Worm (Caenorhabditis elegans): Measurements from ENCODE around the gene H41C03.2.
"Not testable (repeated sequence)": the region's sequence is repeated elsewhere in the genome, so short reads cannot be mapped to it uniquely, and the experiment has no call there.

The H41C03.2 gene

ce11 chrII:5815382-5815781 lies 36.5 kb downstream of the H41C03.2 start, which contains the start of gene wago-5:
wago-5 (minus strand) TSS chrII:5815482.
- not testable (repeated sequence) for TF ChIP-seq dao-5, W03F9.2, him-1 (tag; optimal IDR thresholded peaks at IDR 0.05)

DNA sequence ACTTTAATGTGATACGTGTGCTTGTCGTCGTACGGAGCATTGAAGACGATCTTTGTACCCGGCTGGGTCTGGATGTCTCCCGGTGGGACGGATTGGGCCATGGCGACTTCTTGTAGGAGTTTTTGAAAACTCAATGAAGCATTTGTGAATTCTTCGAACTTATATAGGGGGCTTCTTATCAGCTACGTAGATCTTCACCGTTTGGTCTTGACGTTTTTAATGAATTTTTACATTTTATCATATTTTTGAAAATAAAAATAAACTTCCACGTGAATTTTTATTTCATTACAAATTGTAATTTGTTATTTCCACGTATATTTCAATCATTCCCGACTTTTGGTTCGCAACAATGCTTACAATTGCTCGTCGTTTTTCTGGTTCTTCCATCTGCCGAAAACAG lies 41.7 kb downstream of the H41C03.2 start, which contains the start of the genes msp-64 and ZK1248.5:
Gene msp-64 (minus strand): TSS at position 101 of the 400 bp plus-strand sequence.
Gene ZK1248.5 (plus strand): TSS at position 285 of the 400 bp plus-strand sequence.
- no peak for TF ChIP-seq dao-5 (tag; optimal IDR thresholded peaks at IDR 0.05)
- no peak for TF ChIP-seq him-1 (tag; optimal IDR thresholded peaks at IDR 0.05)
- TF ChIP-seq W03F9.2 (tag; optimal IDR thresholded peaks at IDR 0.05) = no peak

- TF ChIP-seq dao-5 (tag; optimal IDR thresholded peaks at IDR 0.05) (no peak), him-1 (tag; optimal IDR thresholded peaks at IDR 0.05) (no peak), W03F9.2 (tag; optimal IDR thresholded peaks at IDR 0.05) (no peak)
These were observed 45.3 kb downstream of the H41C03.2 start for ce11 chrII:5806563-5806962.

DNA sequence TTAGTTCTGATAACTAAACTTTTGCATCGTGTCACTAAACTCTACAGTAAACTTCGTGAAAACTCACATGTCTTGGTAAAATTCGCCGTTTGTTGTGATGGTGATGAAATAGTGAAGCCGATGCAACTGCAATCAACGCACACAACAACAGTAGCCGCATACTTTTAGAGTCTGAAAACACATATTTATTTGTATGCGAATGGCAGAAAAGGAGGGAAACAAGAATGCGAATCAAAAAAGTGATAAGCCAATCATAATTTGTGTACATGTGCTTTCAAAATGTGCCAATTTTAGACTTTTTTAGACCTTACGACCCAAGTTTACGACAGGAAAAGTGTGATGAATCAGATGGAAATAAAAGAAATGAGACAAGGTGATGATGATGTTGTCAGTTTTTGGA lies 46.6 kb downstream of the H41C03.2 start, which contains the start of gene K05F1.10:
Gene K05F1.10 (minus strand): TSS at position 171 of the 400 bp plus-strand sequence.
- no peak for TF ChIP-seq W03F9.2 (tag; optimal IDR thresholded peaks at IDR 0.05)
- TF ChIP-seq dao-5 (tag; optimal IDR thresholded peaks at IDR 0.05) = no peak
- no peak for TF ChIP-seq him-1 (tag; optimal IDR thresholded peaks at IDR 0.05)

DNA sequence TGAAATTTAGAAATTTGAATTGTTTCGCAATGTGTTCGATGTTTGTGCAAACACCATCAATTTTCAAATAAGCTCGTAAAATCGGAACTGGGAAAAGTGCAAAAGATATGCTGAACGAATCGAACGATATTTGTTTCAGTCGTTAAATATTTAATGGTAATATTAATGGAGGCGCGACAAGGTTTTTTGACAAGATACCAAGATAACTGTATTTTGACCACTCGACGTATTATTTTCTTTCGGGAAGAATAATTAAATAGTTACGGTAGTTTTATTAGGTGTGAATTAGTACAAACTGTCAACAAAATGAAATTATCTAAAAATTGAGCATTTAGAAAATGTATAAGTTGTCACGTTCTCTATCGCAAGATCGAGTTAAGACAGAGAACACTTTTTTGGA lies 47.6 kb downstream of the H41C03.2 start:
- TF ChIP-seq W03F9.2 (tag; optimal IDR thresholded peaks at IDR 0.05) (no peak), dao-5 (tag; optimal IDR thresholded peaks at IDR 0.05) (no peak), him-1 (tag; optimal IDR thresholded peaks at IDR 0.05) (no peak)

DNA sequence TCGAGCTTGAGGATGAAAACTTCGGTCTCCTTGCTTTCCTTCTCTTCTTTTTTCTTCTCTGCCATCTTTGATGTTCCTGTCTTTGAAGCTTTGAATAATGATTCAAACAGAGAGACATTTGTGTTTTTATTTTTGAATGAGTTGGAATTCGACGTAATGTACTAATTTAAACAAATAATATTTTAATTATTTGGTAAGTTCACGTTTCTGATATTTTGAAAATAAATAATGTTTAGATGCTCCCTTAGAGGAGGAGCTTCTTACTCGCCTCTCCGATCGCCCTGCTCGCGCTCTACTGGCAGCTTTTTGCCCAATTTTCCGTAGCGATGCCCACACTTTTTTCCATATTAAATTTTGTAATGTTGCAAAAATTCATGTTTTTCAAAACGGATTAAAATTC lies 50.8 kb downstream of the H41C03.2 start, which contains the start of the genes K05F1.9 and K05F1.1:
Gene K05F1.9 (minus strand): TSS at position 101 of the 400 bp plus-strand sequence.
Gene K05F1.1 (plus strand): TSS at position 308 of the 400 bp plus-strand sequence.
- TF ChIP-seq W03F9.2 (tag; optimal IDR thresholded peaks at IDR 0.05) (no peak), dao-5 (tag; optimal IDR thresholded peaks at IDR 0.05) (no peak), him-1 (tag; optimal IDR thresholded peaks at IDR 0.05) (no peak)
